Fruit fly (Drosophila melanogaster) whole organism, prepupa: ENCODE data around the gene RhoGDI.

Experiments used
- Gug ChIP-seq: fragments of 200-800 bp; sonication (Bioruptor generic); IDR thresholded peaks from 2 replicates; pipeline ENCODE4 v1.3.6; 2022; ENCODE audit warnings: missing biosample characterization, missing genetic modification characterization
- achi ChIP-seq: fragments of 200-800 bp; sonication (Bioruptor generic); optimal IDR thresholded peaks from 3 replicates; lab custom pipeline; 2016; ENCODE audit warnings: missing biosample characterization, missing genetic modification characterization
- svp ChIP-seq: fragments of 200-800 bp; sonication (Bioruptor generic); peaks from one replicate; lab custom pipeline; 2016; ENCODE audit warnings: missing biosample characterization, missing genetic modification characterization

DNA sequence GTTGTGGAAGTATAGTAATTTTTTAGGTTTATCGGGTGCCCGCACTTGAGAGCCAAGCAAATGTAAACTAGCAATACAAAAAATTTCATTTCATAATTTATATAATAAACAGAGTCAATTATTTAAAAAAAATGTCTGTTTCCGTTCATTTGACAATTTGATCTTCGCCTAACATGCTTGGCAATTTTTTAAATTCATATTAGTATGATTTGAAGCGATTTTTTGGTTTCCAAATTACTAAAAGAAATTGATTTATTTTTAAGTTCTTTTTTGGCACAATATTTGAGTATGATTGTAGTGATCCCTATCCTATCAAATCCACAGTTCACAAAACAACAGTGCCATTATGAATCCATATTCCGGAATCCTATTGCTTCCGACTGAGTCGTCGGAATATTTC, 23.3 kb downstream of the RhoGDI start, which contains the start of gene CG34258:
- TF ChIP-seq Gug (no peak), achi (GFP tag; lab: Kevin White, UChicago) (no peak), svp (GFP tag; lab: Kevin White, UChicago) (no peak)
